Fruit fly (Drosophila melanogaster) whole organism, embryonic: Measurements from ENCODE around the gene tj.

ENCODE experiments used
- Antp ChIP-seq: fragments of 200-800 bp; sonication (Bioruptor generic); optimal IDR thresholded peaks from 3 replicates; lab custom pipeline; 2016; ENCODE audit warnings: missing biosample characterization, missing genetic modification characterization
- Atf6 ChIP-seq: fragments of 200-800 bp; sonication (Bioruptor generic); IDR thresholded peaks from 2 replicates; pipeline ENCODE4 v1.3.6; 2022; ENCODE audit warnings: missing biosample characterization, missing genetic modification characterization
- Bgb ChIP-seq: fragments of 200-800 bp; sonication (Bioruptor generic); IDR thresholded peaks from 2 replicates; pipeline ENCODE4 v1.3.6; 2022; ENCODE audit warnings: missing biosample characterization, missing genetic modification characterization; ENCODE audit not compliant: partially characterized antibody
- CG11093 ChIP-seq: fragments of 200-800 bp; sonication (Bioruptor generic); IDR thresholded peaks from 3 replicates; pipeline ENCODE4 v1.3.6; 2022; ENCODE audit warnings: missing biosample characterization, missing genetic modification characterization
- CG12744 ChIP-seq: fragments of 200-800 bp; sonication (Bioruptor generic); optimal IDR thresholded peaks from 2 replicates; lab custom pipeline; 2016; ENCODE audit warnings: missing biosample characterization, missing genetic modification characterization
- CG1792 ChIP-seq: fragments of 200-800 bp; sonication (Bioruptor generic); optimal IDR thresholded peaks from 2 replicates; lab custom pipeline; 2016; ENCODE audit warnings: missing biosample characterization, missing genetic modification characterization
- CG18619 ChIP-seq: fragments of 200-800 bp; sonication (Bioruptor generic); optimal IDR thresholded peaks from 3 replicates; lab custom pipeline; 2017; ENCODE audit warnings: missing biosample characterization, mild to moderate bottlenecking, missing genetic modification characterization
- CG2678 ChIP-seq: fragments of 200-800 bp; sonication (Bioruptor generic); optimal IDR thresholded peaks from 3 replicates; lab custom pipeline; 2019; ENCODE audit warnings: missing biosample characterization, mild to moderate bottlenecking, missing genetic modification characterization, moderate library complexity
- CG30020 ChIP-seq: fragments of 200-800 bp; optimal IDR thresholded peaks from 2 replicates; lab custom pipeline; 2019; ENCODE audit warnings: missing biosample characterization, mild to moderate bottlenecking, missing genetic modification characterization, moderate library complexity
- CG31365 ChIP-seq: fragments of 200-800 bp; sonication (Bioruptor generic); optimal IDR thresholded peaks from 2 replicates; lab custom pipeline; 2018; ENCODE audit warnings: missing biosample characterization, mild to moderate bottlenecking, missing genetic modification characterization
- CG4617 ChIP-seq: fragments of 200-800 bp; sonication (Bioruptor generic); optimal IDR thresholded peaks from 3 replicates; lab custom pipeline; 2016; ENCODE audit warnings: missing biosample characterization, missing genetic modification characterization, borderline replicate concordance
- CG4854 ChIP-seq: fragments of 200-800 bp; sonication (Bioruptor generic); optimal IDR thresholded peaks from 2 replicates; lab custom pipeline; 2016; ENCODE audit warnings: missing biosample characterization, missing genetic modification characterization, inconsistent platforms
- CG6175 ChIP-seq: fragments of 200-800 bp; sonication (Bioruptor generic); IDR thresholded peaks from 3 replicates; pipeline ENCODE4 v1.3.6; 2022; ENCODE audit warnings: missing biosample characterization, missing genetic modification characterization
- CG7357 ChIP-seq: fragments of 200-800 bp; sonication (Bioruptor generic); IDR thresholded peaks from 3 replicates; pipeline ENCODE4 v1.3.6; 2022; ENCODE audit warnings: missing biosample characterization, missing genetic modification characterization
- CG7839 ChIP-seq: fragments of 200-800 bp; sonication (Bioruptor generic); optimal IDR thresholded peaks from 3 replicates; lab custom pipeline; 2018; ENCODE audit warnings: missing biosample characterization, mild to moderate bottlenecking, missing genetic modification characterization, moderate library complexity
- CG8290 ChIP-seq, 3 experiments: fragments of 200-800 bp; sonication (Bioruptor generic); optimal IDR thresholded peaks; 2 replicates each; lab custom pipeline; 2016 to 2019; ENCODE audit warnings: missing biosample characterization in 3 of 3, missing genetic modification characterization in 3 of 3, mild to moderate bottlenecking in 2 of 3, moderate library complexity in 1 of 3
- CG8478 ChIP-seq: fragments of >200 bp; optimal IDR thresholded peaks from 2 replicates; lab custom pipeline; 2018
- CG9727 ChIP-seq: fragments of 200-800 bp; sonication (Bioruptor generic); optimal IDR thresholded peaks from 3 replicates; lab custom pipeline; 2017; ENCODE audit warnings: missing biosample characterization, mild to moderate bottlenecking, missing genetic modification characterization
- D19B ChIP-seq: fragments of 200-800 bp; sonication (Bioruptor generic); optimal IDR thresholded peaks from 2 replicates; lab custom pipeline; 2017; ENCODE audit warnings: missing biosample characterization, mild to moderate bottlenecking, missing genetic modification characterization
- Dad ChIP-seq: fragments of 200-800 bp; sonication (Bioruptor generic); optimal IDR thresholded peaks from 3 replicates; lab custom pipeline; 2016; ENCODE audit warnings: missing biosample characterization, missing genetic modification characterization
- E2f1 ChIP-seq: fragments of 200-800 bp; sonication (Bioruptor generic); IDR thresholded peaks from 2 replicates; pipeline ENCODE4 v1.3.6; 2022; ENCODE audit warnings: missing biosample characterization, missing genetic modification characterization
- Fer1 ChIP-seq: fragments of 200-800 bp; sonication (Bioruptor generic); optimal IDR thresholded peaks from 2 replicates; lab custom pipeline; 2017; ENCODE audit warnings: missing biosample characterization, mild to moderate bottlenecking, missing genetic modification characterization
- HLH54F ChIP-seq: fragments of 200-800 bp; sonication (Bioruptor generic); optimal IDR thresholded peaks from 3 replicates; lab custom pipeline; 2016; ENCODE audit warnings: missing biosample characterization, missing genetic modification characterization
- Hr51 ChIP-seq, 2 experiments: fragments of 200-800 bp; sonication (Bioruptor generic); optimal IDR thresholded peaks; 2 replicates in 1 of 2; 3 replicates in 1 of 2; lab custom pipeline; 2016 to 2018; ENCODE audit warnings: missing biosample characterization in 2 of 2, missing genetic modification characterization in 2 of 2, mild to moderate bottlenecking in 1 of 2, moderate library complexity in 1 of 2
- Ravus ChIP-seq: fragments of 200-800 bp; sonication (Bioruptor generic); IDR thresholded peaks from 2 replicates; pipeline ENCODE4 v1.3.6; 2022; ENCODE audit warnings: missing biosample characterization, missing genetic modification characterization
- Vsx1 ChIP-seq: fragments of 200-800 bp; sonication (Bioruptor generic); optimal IDR thresholded peaks from 2 replicates; lab custom pipeline; 2017; ENCODE audit warnings: missing biosample characterization, mild to moderate bottlenecking, missing genetic modification characterization, missing genetic modification reagents
- abd-A ChIP-seq: fragments of 200-800 bp; sonication (Bioruptor generic); optimal IDR thresholded peaks from 3 replicates; lab custom pipeline; 2019; ENCODE audit warnings: missing biosample characterization, mild to moderate bottlenecking, missing genetic modification characterization, moderate library complexity
- ara ChIP-seq: fragments of 200-800 bp; sonication (Bioruptor generic); IDR thresholded peaks from 2 replicates; pipeline ENCODE4 v1.3.6; 2022; ENCODE audit warnings: missing biosample characterization, missing genetic modification characterization
- chinmo ChIP-seq: fragments of 200-800 bp; sonication (Bioruptor generic); IDR thresholded peaks from 4 replicates; pipeline ENCODE4 v1.3.6; 2022; ENCODE audit warnings: missing biosample characterization, missing genetic modification characterization; ENCODE audit not compliant: partially characterized antibody
- danr ChIP-seq: fragments of 200-800 bp; sonication (Bioruptor generic); IDR thresholded peaks from 2 replicates; pipeline ENCODE4 v1.3.6; 2022; ENCODE audit warnings: missing biosample characterization, missing genetic modification characterization
- emc ChIP-seq: fragments of 200-800 bp; sonication (Bioruptor generic); optimal IDR thresholded peaks from 2 replicates; lab custom pipeline; 2016; ENCODE audit warnings: missing biosample characterization, missing genetic modification characterization
- esg ChIP-seq: fragments of 200-800 bp; sonication (Bioruptor generic); conservative IDR thresholded peaks from 2 replicates; pipeline ENCODE4 v1.3.6; 2022; ENCODE audit warnings: missing biosample characterization, missing genetic modification characterization
- fd102C ChIP-seq: fragments of 200-800 bp; sonication (Bioruptor generic); optimal IDR thresholded peaks from 2 replicates; lab custom pipeline; 2018; ENCODE audit warnings: missing biosample characterization, mild to moderate bottlenecking, missing genetic modification characterization, moderate library complexity
- fru ChIP-seq: fragments of >200 bp; optimal IDR thresholded peaks from 2 replicates; lab custom pipeline; 2017
- gce ChIP-seq: fragments of 200-800 bp; sonication (Bioruptor generic); IDR thresholded peaks from 3 replicates; pipeline ENCODE4 v1.3.6; 2022; ENCODE audit warnings: missing biosample characterization, missing genetic modification characterization
- hb ChIP-seq: fragments of 200-800 bp; sonication (Bioruptor generic); IDR thresholded peaks from 3 replicates; pipeline ENCODE4 v1.3.6; 2022; ENCODE audit warnings: missing biosample characterization, missing genetic modification characterization; ENCODE audit not compliant: partially characterized antibody
- lbe ChIP-seq: fragments of 200-800 bp; sonication (Bioruptor generic); optimal IDR thresholded peaks from 2 replicates; lab custom pipeline; 2016; ENCODE audit warnings: missing biosample characterization, mild to moderate bottlenecking, missing genetic modification characterization
- maf-S ChIP-seq: fragments of 200-800 bp; sonication (Bioruptor generic); optimal IDR thresholded peaks from 2 replicates; lab custom pipeline; 2016; ENCODE audit warnings: missing biosample characterization, missing genetic modification characterization
- nom ChIP-seq: fragments of 200-800 bp; sonication (Bioruptor generic); optimal IDR thresholded peaks from 2 replicates; lab custom pipeline; 2017; ENCODE audit warnings: missing biosample characterization, missing genetic modification characterization, mild to moderate bottlenecking, moderate library complexity, missing genetic modification reagents
- psq ChIP-seq: fragments of 200-800 bp; sonication (Bioruptor generic); optimal IDR thresholded peaks from 2 replicates; lab custom pipeline; 2017; ENCODE audit warnings: missing biosample characterization, missing genetic modification characterization
- pzg ChIP-seq: fragments of 200-800 bp; sonication (Bioruptor generic); optimal IDR thresholded peaks from 3 replicates; lab custom pipeline; 2018; ENCODE audit warnings: missing biosample characterization, mild to moderate bottlenecking, missing genetic modification characterization, moderate library complexity
- repo ChIP-seq: fragments of 200-800 bp; sonication (Bioruptor generic); optimal IDR thresholded peaks from 2 replicates; lab custom pipeline; 2016; ENCODE audit warnings: missing biosample characterization, missing genetic modification characterization
- sens-2 ChIP-seq: fragments of 200-800 bp; sonication (Bioruptor generic); IDR thresholded peaks from 2 replicates; pipeline ENCODE4 v1.3.6; 2022; ENCODE audit warnings: missing biosample characterization, missing genetic modification characterization
- sob ChIP-seq: fragments of 200-800 bp; sonication (Bioruptor generic); IDR thresholded peaks from 2 replicates; pipeline ENCODE4 v1.3.6; 2022; ENCODE audit warnings: missing biosample characterization, missing genetic modification characterization
- vfl ChIP-seq: fragments of 200-800 bp; sonication (Bioruptor generic); optimal IDR thresholded peaks from 2 replicates; lab custom pipeline; 2016; ENCODE audit warnings: missing biosample characterization, missing genetic modification characterization
- wek ChIP-seq: fragments of 200-800 bp; sonication (Bioruptor generic); optimal IDR thresholded peaks from 3 replicates; lab custom pipeline; 2018; ENCODE audit warnings: missing biosample characterization, mild to moderate bottlenecking, missing genetic modification characterization, moderate library complexity
- wor ChIP-seq: fragments of 200-800 bp; sonication (Bioruptor generic); IDR thresholded peaks from 2 replicates; pipeline ENCODE4 v1.3.6; 2022; ENCODE audit warnings: missing biosample characterization, missing genetic modification characterization
- zf30C ChIP-seq: fragments of 200-800 bp; sonication (Bioruptor generic); optimal IDR thresholded peaks from 3 replicates; lab custom pipeline; 2018; ENCODE audit warnings: missing biosample characterization, mild to moderate bottlenecking, missing genetic modification characterization
- zfh1 ChIP-seq: fragments of 200-800 bp; sonication (Bioruptor generic); IDR thresholded peaks from 3 replicates; pipeline ENCODE4 v1.3.6; 2022; ENCODE audit warnings: missing biosample characterization, missing genetic modification characterization
- zfh2 ChIP-seq: fragments of 200-800 bp; sonication (Bioruptor generic); optimal IDR thresholded peaks from 2 replicates; lab custom pipeline; 2016; ENCODE audit warnings: missing biosample characterization, missing genetic modification characterization

Gene tj

dm6 chr2L:19425765-19426329, 38.2 kb upstream of the tj start:
- TF ChIP-seq zfh2 (GFP tag; lab: Kevin White, UChicago), result peak; percentile 40
- TF ChIP-seq Vsx1 (GFP tag; lab: Kevin White, UChicago), result peak; percentile 88
- no peak for TF ChIP-seq CG7357 (GFP tag; lab: Robert Waterston, UW)
- peak; percentile 63 for TF ChIP-seq CG8290 (GFP tag; optimal IDR thresholded peaks at IDR 0.05; lab: Kevin White, UChicago)
- TF ChIP-seq CG8290 (tag; optimal IDR thresholded peaks at IDR 0.05; lab: Kevin White, UChicago), result peak in 1 of 2 experiments; percentile 66
- TF ChIP-seq CG18619 (GFP tag; lab: Kevin White, UChicago), result peak; percentile 65
- TF ChIP-seq abd-A, result no peak
- TF ChIP-seq HLH54F (GFP tag; lab: Kevin White, UChicago), result peak; percentile 13
- peak; percentile 69 for TF ChIP-seq E2f1
- TF ChIP-seq fru, result no peak
- TF ChIP-seq esg (GFP tag; lab: Robert Waterston, UW), result peak; percentile 69
- TF ChIP-seq Bgb (GFP tag; lab: Robert Waterston, UW), result peak; percentile 6; the same call in 1 of the 2 replicates
- peak; percentile 34 for TF ChIP-seq CG30020
- TF ChIP-seq wor, result no peak
- no peak for TF ChIP-seq CG8478 (lab: Kevin White, UChicago)
- no peak for TF ChIP-seq CG31365 (tag; lab: Kevin White, UChicago)
- peak; percentile 38 for TF ChIP-seq D19B
- peak; percentile 66; the same call in 1 of the 2 replicates for TF ChIP-seq sens-2 (GFP tag; lab: Robert Waterston, UW)
- peak; percentile 9 for TF ChIP-seq CG4617
- peak; percentile 77 for TF ChIP-seq CG7839 (tag; lab: Kevin White, UChicago)
- TF ChIP-seq ara, result peak; percentile 70
- TF ChIP-seq CG1792 (GFP tag; lab: Kevin White, UChicago), result no peak
- TF ChIP-seq Ravus (GFP tag; lab: Robert Waterston, UW), result peak; percentile 30; the same call in 1 of the 2 replicates
- no peak for TF ChIP-seq chinmo (GFP tag; lab: Robert Waterston, UW)
- TF ChIP-seq emc (GFP tag; lab: Kevin White, UChicago), result no peak
- peak; percentile 32 for TF ChIP-seq maf-S
- TF ChIP-seq pzg (GFP tag; lab: Kevin White, UChicago), result no peak
- peak; percentile 64 for TF ChIP-seq Antp (GFP tag; lab: Kevin White, UChicago)
- TF ChIP-seq Hr51 (GFP tag; optimal IDR thresholded peaks at IDR 0.05; lab: Kevin White, UChicago), result peak; percentile 16 to 82
- TF ChIP-seq nom, result no peak
- peak; percentile 45 for TF ChIP-seq CG4854 (GFP tag; lab: Kevin White, UChicago)
- peak; percentile 12 for TF ChIP-seq lbe (GFP tag; lab: Kevin White, UChicago)
- peak; percentile 65 for TF ChIP-seq sob (GFP tag; lab: Robert Waterston, UW)
- no peak for TF ChIP-seq CG12744 (GFP tag; lab: Kevin White, UChicago)
- no peak for TF ChIP-seq wek (GFP tag; lab: Kevin White, UChicago)
- no peak for TF ChIP-seq fd102C (GFP tag; lab: Kevin White, UChicago)
- peak; percentile 40 for TF ChIP-seq vfl (GFP tag; lab: Kevin White, UChicago)
- TF ChIP-seq Atf6 (GFP tag; lab: Robert Waterston, UW), result peak; percentile 77
- no peak for TF ChIP-seq psq (GFP tag; lab: Kevin White, UChicago)
- TF ChIP-seq zfh1 (GFP tag; lab: Robert Waterston, UW), result peak; percentile 82
- no peak for TF ChIP-seq zf30C (GFP tag; lab: Kevin White, UChicago)
- peak; percentile 55 for TF ChIP-seq Fer1 (GFP tag; lab: Kevin White, UChicago)
- 0 out of 3 replicates have a peak, but pooled peaks have one; percentile 12 for TF ChIP-seq CG6175 (GFP tag; lab: Robert Waterston, UW)
- TF ChIP-seq danr (GFP tag; lab: Robert Waterston, UW), result peak; percentile 50; the same call in 1 of the 2 replicates
- no peak for TF ChIP-seq hb (GFP tag; lab: Robert Waterston, UW)
- TF ChIP-seq gce, result 0 out of 3 replicates have a peak, but pooled peaks have one; percentile 30
- peak; percentile 72 for TF ChIP-seq CG9727 (GFP tag; lab: Kevin White, UChicago)
- peak; percentile 84 for TF ChIP-seq CG2678 (tag; lab: Kevin White, UChicago)
- TF ChIP-seq CG11093 (GFP tag; lab: Robert Waterston, UW), result 0 out of 3 replicates have a peak, but pooled peaks have one; percentile 27
- TF ChIP-seq Dad, result peak; percentile 15
- TF ChIP-seq repo, result peak; percentile 47
